Worm (Caenorhabditis elegans) whole organism, mixed stage, embryonic: ENCODE results near the gene T11F9.1.

Source experiments
- elt-1 ChIP-seq: sonication (generic microtip); optimal IDR thresholded peaks from 2 replicates; lab custom pipeline; 2017; ENCODE audit warnings: missing genetic modification characterization, mild to moderate bottlenecking, missing compliant biosample characterization, antibody characterized with exemption, moderate library complexity, borderline replicate concordance; ENCODE audit not compliant: insufficient read depth
- ham-2 ChIP-seq: fragments of 200-800 bp; sonication (Bioruptor generic); optimal IDR thresholded peaks from 2 replicates; lab custom pipeline; 2018; ENCODE audit warnings: mild to moderate bottlenecking, missing genetic modification characterization, missing compliant biosample characterization
- nhr-237 ChIP-seq: fragments of 150-350 bp; optimal IDR thresholded peaks from 2 replicates; lab custom pipeline; 2014; ENCODE audit warnings: missing biosample characterization, missing genetic modification characterization

DNA sequence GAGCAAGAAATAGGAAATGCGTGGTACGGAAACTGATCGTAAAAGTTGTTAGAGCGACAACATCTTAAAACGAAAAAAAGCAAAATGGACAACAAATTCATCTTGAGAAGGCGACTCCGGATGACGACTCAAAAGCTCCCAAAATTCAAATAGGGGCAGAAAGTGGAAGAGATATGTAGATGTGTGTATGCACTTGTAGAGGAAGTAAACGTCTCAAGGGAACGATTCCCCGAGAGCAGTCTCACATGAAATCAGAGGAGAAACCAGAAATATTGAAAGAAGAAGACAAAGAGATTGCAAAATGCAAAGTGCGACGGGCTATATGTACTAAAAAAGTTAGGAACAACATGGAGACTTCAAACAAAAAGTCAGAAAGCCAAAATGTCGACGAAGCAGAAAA is 15.9 kb upstream of the T11F9.1 start, which contains the start of gene F57B7.2:
- TF ChIP-seq elt-1 (tag; lab: Kevin White, UChicago): no peak
- TF ChIP-seq ham-2 (GFP tag; lab: Kevin White, UChicago): no peak
- no peak for TF ChIP-seq nhr-237 (tag; lab: Kevin White, UChicago)
